Fruit fly (Drosophila melanogaster): ENCODE results near the gene Qsox3.

Qsox3 gene

DNA sequence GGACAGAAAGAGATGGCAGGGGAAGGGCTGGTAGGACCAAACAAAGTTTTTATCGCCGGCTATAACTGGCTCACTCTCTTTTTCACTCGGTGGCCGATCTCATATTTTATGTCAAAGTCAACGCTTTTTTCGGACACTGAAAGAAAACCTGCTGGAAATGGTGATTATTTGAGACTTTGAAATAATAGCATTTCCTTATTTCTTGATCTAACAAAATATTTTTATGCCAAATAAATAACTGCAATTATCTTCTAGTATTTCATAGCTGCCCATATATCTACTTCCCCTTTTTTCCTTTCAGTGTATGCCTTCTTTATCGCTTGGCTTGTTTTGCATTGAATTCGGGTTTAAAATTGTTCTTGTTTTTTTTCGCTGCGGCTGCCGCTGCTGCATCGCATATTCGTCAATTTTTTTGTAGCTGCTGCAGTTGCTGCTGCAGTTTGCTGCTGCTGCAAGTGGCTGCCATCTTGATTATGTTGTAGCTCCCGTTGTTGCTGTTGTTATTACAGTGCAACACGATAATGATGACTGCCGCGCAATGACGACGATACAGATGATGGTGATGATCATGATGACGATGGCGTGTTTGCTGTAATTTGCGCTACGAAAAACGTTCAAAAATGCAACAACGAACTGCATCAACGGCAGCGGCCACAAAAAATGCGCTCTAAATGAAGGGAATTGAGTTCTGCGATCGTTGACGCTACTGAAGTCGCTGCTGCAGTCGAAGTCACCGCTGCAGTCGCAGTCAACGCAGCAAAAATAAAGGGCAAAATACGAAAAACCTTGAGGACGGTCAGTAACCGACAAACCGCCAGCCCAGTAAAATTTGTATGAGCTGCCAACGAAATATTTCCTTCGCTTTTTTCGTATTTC, 25.7 kb downstream of the Qsox3 start (continued):
- TF ChIP-seq CG11504 (tag; optimal IDR thresholded peaks at IDR 0.05) (peak; percentile 70), bcd (GFP tag; optimal IDR thresholded peaks at IDR 0.05) (peak; percentile 25), C15 (GFP tag; IDR thresholded peaks at IDR 0.05) (no peak), row (GFP tag; IDR thresholded peaks at IDR 0.05) (peak; percentile 51), Stat92E (GFP tag; optimal IDR thresholded peaks at IDR 0.05) (no peak), Xbp1 (GFP tag; optimal IDR thresholded peaks at IDR 0.05) (peak; percentile 25), Hr51 (GFP tag; optimal IDR thresholded peaks at IDR 0.05) (peak in 1 of 2 experiments; percentile 37), dan (GFP tag; IDR thresholded peaks at IDR 0.05) (no peak), CG10267 (tag; optimal IDR thresholded peaks at IDR 0.05) (peak; percentile 10), sima (GFP tag; optimal IDR thresholded peaks at IDR 0.05) (no peak), Adf1 (GFP tag; IDR thresholded peaks at IDR 0.05) (no peak), CG7357 (GFP tag; IDR thresholded peaks at IDR 0.05) (peak; percentile 27; the same call in 1 of the 3 replicates), Chrac-16 (GFP tag; optimal IDR thresholded peaks at IDR 0.05) (peak; percentile 59), nmo (GFP tag; optimal IDR thresholded peaks at IDR 0.05) (peak; percentile 61), CG14441 (GFP tag; IDR thresholded peaks at IDR 0.05) (no peak), Sox100B (GFP tag; optimal IDR thresholded peaks at IDR 0.05) (peak; percentile 12), fd96Cb (tag; optimal IDR thresholded peaks at IDR 0.05) (peak; percentile 49), CG9609 (GFP tag; optimal IDR thresholded peaks at IDR 0.05) (no peak), dmrt11E (tag; optimal IDR thresholded peaks at IDR 0.05) (peak; percentile 19), vvl (GFP tag; IDR thresholded peaks at IDR 0.05) (peak; percentile 50; the same call in 1 of the 2 replicates), lbe (GFP tag; optimal IDR thresholded peaks at IDR 0.05) (peak; percentile 22), CG4820 (GFP tag; optimal IDR thresholded peaks at IDR 0.05) (peak; percentile 32), CG12155 (GFP tag; optimal IDR thresholded peaks at IDR 0.05) (no peak), Abd-B (GFP tag; optimal IDR thresholded peaks at IDR 0.05) (peak; percentile 27), CG12769 (tag; optimal IDR thresholded peaks at IDR 0.05) (no peak), CG32532 (GFP tag; IDR thresholded peaks at IDR 0.05) (peak; percentile 25; the same call in 1 of the 2 replicates), bsh (GFP tag; optimal IDR thresholded peaks at IDR 0.05) (peak in 1 of 2 experiments; percentile 79), org-1 (GFP tag; optimal IDR thresholded peaks at IDR 0.05) (no peak), CG30403 (GFP tag; optimal IDR thresholded peaks at IDR 0.05) (peak; percentile 1), lab (GFP tag; optimal IDR thresholded peaks at IDR 0.05) (peak; percentile 33), CG10209 (GFP tag; optimal IDR thresholded peaks at IDR 0.05) (no peak), Bgb (GFP tag; IDR thresholded peaks at IDR 0.05; ENCODE audit: partially characterized antibody) (no peak), Ptx1 (GFP tag; IDR thresholded peaks at IDR 0.05) (peak; percentile 66), CG17361 (GFP tag; IDR thresholded peaks at IDR 0.05) (peak; percentile 43; the same call in 1 of the 3 replicates), CG11695 (GFP tag; IDR thresholded peaks at IDR 0.05) (0 out of 3 replicates have a peak, but pooled peaks have one; percentile 21), Xrp1 (GFP tag; IDR thresholded peaks at IDR 0.05) (peak; percentile 58; the same call in 1 of the 2 replicates), esg (GFP tag; conservative IDR thresholded peaks at IDR 0.05) (peak; percentile 48), phol (tag; optimal IDR thresholded peaks at IDR 0.05) (peak; percentile 51), ranshi (GFP tag; IDR thresholded peaks at IDR 0.05) (peak; percentile 29; the same call in 1 of the 2 replicates), pb (GFP tag; optimal IDR thresholded peaks at IDR 0.05) (peak; percentile 44), luna (GFP tag; optimal IDR thresholded peaks at IDR 0.05) (no peak), gem (tag; optimal IDR thresholded peaks at IDR 0.05) (peak; percentile 52), Aef1 (GFP tag; IDR thresholded peaks at IDR 0.05) (peak; percentile 24; the same call in 1 of the 3 replicates), prd (optimal IDR thresholded peaks at IDR 0.05) (no peak), prd (GFP tag; IDR thresholded peaks at IDR 0.05) (peak; percentile 54; the same call in 2 of the 3 replicates), dimm (GFP tag; IDR thresholded peaks at IDR 0.05) (0 out of 2 replicates have a peak, but pooled peaks have one; percentile 8), Ada2b (GFP tag; IDR thresholded peaks at IDR 0.05) (peak; percentile 66), nom (GFP tag; optimal IDR thresholded peaks at IDR 0.05) (peak; percentile 96)
